Fruit fly (Drosophila melanogaster) whole organism, pupa: Measurements from ENCODE around the gene Sec24CD.

Experiments
- CG10348 ChIP-seq: fragments of 200-800 bp; sonication (Bioruptor generic); IDR thresholded peaks from 2 replicates; pipeline ENCODE4 v1.3.6; 2022; ENCODE audit warnings: missing biosample characterization, missing genetic modification characterization
- CG12605 ChIP-seq: fragments of 200-800 bp; sonication (Bioruptor generic); IDR thresholded peaks from 2 replicates; pipeline ENCODE4 v1.3.6; 2022; ENCODE audit warnings: missing biosample characterization, missing genetic modification characterization
- CG13204 ChIP-seq: fragments of 200-800 bp; sonication (Bioruptor generic); optimal IDR thresholded peaks from 2 replicates; lab custom pipeline; 2018; ENCODE audit warnings: missing biosample characterization, mild to moderate bottlenecking, missing genetic modification characterization, moderate library complexity
- CG14655 ChIP-seq: fragments of 200-800 bp; sonication (Bioruptor generic); optimal IDR thresholded peaks from 3 replicates; lab custom pipeline; 2017; ENCODE audit warnings: mild to moderate bottlenecking, missing biosample characterization, missing genetic modification reagents, missing genetic modification characterization
- CG15710 ChIP-seq: fragments of 200-800 bp; sonication (Bioruptor generic); optimal IDR thresholded peaks from 2 replicates; lab custom pipeline; 2018; ENCODE audit warnings: missing biosample characterization, mild to moderate bottlenecking, missing genetic modification characterization, moderate library complexity
- CG17806 ChIP-seq: fragments of 200-800 bp; sonication (Bioruptor generic); optimal IDR thresholded peaks from 2 replicates; lab custom pipeline; 2018; ENCODE audit warnings: missing biosample characterization, mild to moderate bottlenecking, missing genetic modification characterization, moderate library complexity
- CG32121 ChIP-seq: fragments of 200-800 bp; sonication (Bioruptor generic); IDR thresholded peaks from 2 replicates; pipeline ENCODE4 v1.3.6; 2022; ENCODE audit warnings: missing biosample characterization, missing genetic modification characterization
- CG34367 ChIP-seq: fragments of 200-800 bp; sonication (Bioruptor generic); optimal IDR thresholded peaks from 2 replicates; lab custom pipeline; 2018; ENCODE audit warnings: missing biosample characterization, mild to moderate bottlenecking, missing genetic modification characterization
- CG4496 ChIP-seq: fragments of 200-800 bp; sonication (Bioruptor generic); IDR thresholded peaks from 3 replicates; pipeline ENCODE4 v1.3.6; 2022; ENCODE audit warnings: missing biosample characterization, missing genetic modification characterization
- CG8159 ChIP-seq: fragments of 200-800 bp; sonication (Bioruptor generic); optimal IDR thresholded peaks from 3 replicates; lab custom pipeline; 2018; ENCODE audit warnings: missing biosample characterization, mild to moderate bottlenecking, missing genetic modification characterization, moderate library complexity
- CG8301 ChIP-seq: fragments of 200-800 bp; sonication (Bioruptor generic); optimal IDR thresholded peaks from 2 replicates; lab custom pipeline; 2018; ENCODE audit warnings: missing biosample characterization, mild to moderate bottlenecking, missing genetic modification characterization
- CG9948 ChIP-seq: fragments of 200-800 bp; sonication (Bioruptor generic); optimal IDR thresholded peaks from 2 replicates; lab custom pipeline; 2018; ENCODE audit warnings: missing biosample characterization, mild to moderate bottlenecking, missing genetic modification characterization, moderate library complexity
- D1 ChIP-seq: fragments of 200-800 bp; sonication (Bioruptor generic); optimal IDR thresholded peaks from 2 replicates; lab custom pipeline; 2018; ENCODE audit warnings: missing biosample characterization, mild to moderate bottlenecking, missing genetic modification characterization, moderate library complexity
- EcR ChIP-seq: fragments of 200-800 bp; sonication (Bioruptor generic); optimal IDR thresholded peaks from 3 replicates; lab custom pipeline; 2019; ENCODE audit warnings: missing biosample characterization, missing genetic modification characterization, mild to moderate bottlenecking, moderate library complexity, missing genetic modification reagents
- Ets98B ChIP-seq: fragments of 200-800 bp; sonication (Bioruptor generic); IDR thresholded peaks from 2 replicates; pipeline ENCODE4 v1.3.6; 2022; ENCODE audit warnings: missing biosample characterization, missing genetic modification characterization
- Pif1A ChIP-seq: fragments of 200-800 bp; sonication (Bioruptor generic); optimal IDR thresholded peaks from 3 replicates; lab custom pipeline; 2016; ENCODE audit warnings: missing biosample characterization, missing genetic modification characterization
- Pif1B ChIP-seq: fragments of 200-800 bp; sonication (Bioruptor generic); optimal IDR thresholded peaks from 3 replicates; lab custom pipeline; 2016; ENCODE audit warnings: missing biosample characterization, missing genetic modification characterization
- Snoo ChIP-seq: fragments of 200-800 bp; sonication (Bioruptor generic); optimal IDR thresholded peaks from 3 replicates; lab custom pipeline; 2017; ENCODE audit warnings: missing biosample characterization, mild to moderate bottlenecking, missing genetic modification characterization, inconsistent platforms
- fd96Ca ChIP-seq: fragments of 200-800 bp; sonication (Bioruptor generic); IDR thresholded peaks from 3 replicates; pipeline ENCODE4 v1.3.6; 2022; ENCODE audit warnings: missing biosample characterization, missing genetic modification characterization
- gl ChIP-seq: fragments of 200-800 bp; sonication (Bioruptor generic); optimal IDR thresholded peaks from 2 replicates; lab custom pipeline; 2018; ENCODE audit warnings: missing biosample characterization, mild to moderate bottlenecking, missing genetic modification characterization
- rn ChIP-seq: fragments of 200-800 bp; sonication (Bioruptor generic); IDR thresholded peaks from 2 replicates; pipeline ENCODE4 v1.3.6; 2022; ENCODE audit warnings: missing biosample characterization, missing genetic modification characterization

Gene Sec24CD

DNA sequence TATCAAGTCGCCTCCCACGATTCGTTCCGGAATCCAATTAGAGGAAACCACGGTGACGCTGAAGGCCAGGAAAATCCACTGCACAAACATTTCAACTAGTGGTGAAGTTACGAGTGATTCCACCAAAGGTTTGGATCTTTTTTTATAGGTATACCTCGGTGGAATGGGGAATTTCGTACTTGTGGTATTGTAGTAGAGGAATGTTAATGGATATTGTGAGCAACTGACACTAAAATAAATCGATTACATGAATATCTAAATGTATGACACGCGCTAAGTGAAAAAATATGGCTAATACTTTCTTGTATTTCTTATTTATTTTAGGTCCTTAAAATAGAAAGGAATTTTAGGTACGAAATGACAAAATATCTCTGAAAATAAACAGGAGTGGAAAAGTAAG is 15.6 kb upstream of the Sec24CD start, which contains the start of gene CG17239:
TSS of gene CG17239 (minus strand) at position 101 of the 400 bp plus-strand sequence.
- no peak for TF ChIP-seq CG17806 (tag; lab: Kevin White, UChicago)
- TF ChIP-seq, all 21 proteins: peak for 0

DNA sequence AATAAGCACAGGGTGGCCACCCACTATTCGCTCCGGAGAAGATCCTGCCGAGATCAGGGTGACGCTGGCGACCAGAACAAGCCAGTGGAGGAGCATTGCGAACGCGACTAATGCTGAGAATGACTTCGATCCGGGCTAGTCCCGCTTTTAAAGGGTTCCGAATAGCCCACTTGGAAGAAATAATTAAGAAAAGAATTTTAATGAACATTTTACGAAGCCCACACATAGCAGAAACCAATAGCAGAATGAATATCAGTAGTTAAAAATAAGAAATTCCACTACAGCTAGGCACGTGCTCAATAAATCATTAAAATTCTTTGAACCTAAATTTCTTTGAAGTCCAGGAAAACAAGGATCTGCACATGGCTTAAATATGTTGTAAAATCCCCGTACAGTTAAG is 14.5 kb upstream of the Sec24CD start, which contains the start of gene Ser12:
TSS of gene Ser12 (minus strand) at position 101 of the 400 bp plus-strand sequence.
- no peak for TF ChIP-seq CG34367
- TF ChIP-seq CG17806 (tag; lab: Kevin White, UChicago) = no peak
- no peak for TF ChIP-seq CG4496 (GFP tag; lab: Robert Waterston, UW)
- no peak for TF ChIP-seq D1 (tag; lab: Kevin White, UChicago)
- TF ChIP-seq rn (GFP tag; lab: Robert Waterston, UW) = no peak
- no peak for TF ChIP-seq gl (tag; lab: Kevin White, UChicago)
- TF ChIP-seq CG32121 (GFP tag; lab: Robert Waterston, UW) = no peak
- no peak for TF ChIP-seq Ets98B (GFP tag; lab: Robert Waterston, UW)

DNA sequence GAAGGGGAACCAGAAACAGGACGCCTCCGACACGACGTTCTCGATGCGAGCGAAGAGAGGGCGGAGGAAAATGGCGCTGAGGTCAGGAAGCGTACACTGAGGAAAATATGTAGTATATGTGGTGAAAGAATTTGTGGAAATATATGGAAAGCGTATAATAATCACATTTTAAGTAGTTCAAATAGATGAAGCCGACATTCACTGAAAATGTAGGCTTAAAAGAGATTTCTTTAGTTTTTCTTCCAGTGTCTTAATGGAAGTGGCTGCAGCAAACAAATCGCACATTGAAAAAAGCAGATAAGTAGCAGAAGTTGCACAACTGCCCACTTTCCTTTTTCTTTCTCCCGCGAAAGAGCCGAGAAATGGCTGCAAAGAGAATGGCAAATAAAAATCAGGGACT is 12.9 kb upstream of the Sec24CD start:
- TF ChIP-seq D1 (tag; lab: Kevin White, UChicago) (no peak), CG15710 (tag; lab: Kevin White, UChicago) (no peak), CG10348 (no peak), CG8159 (tag; lab: Kevin White, UChicago) (peak; percentile 36), CG14655 (GFP tag; lab: Kevin White, UChicago) (no peak), CG32121 (GFP tag; lab: Robert Waterston, UW) (no peak), fd96Ca (GFP tag; lab: Robert Waterston, UW) (0 out of 3 replicates have a peak, but pooled peaks have one; percentile 25), CG17806 (tag; lab: Kevin White, UChicago) (no peak), Ets98B (GFP tag; lab: Robert Waterston, UW) (no peak), CG9948 (no peak), CG4496 (GFP tag; lab: Robert Waterston, UW) (no peak)
- TF ChIP-seq, all 21 proteins: peak for 2

DNA sequence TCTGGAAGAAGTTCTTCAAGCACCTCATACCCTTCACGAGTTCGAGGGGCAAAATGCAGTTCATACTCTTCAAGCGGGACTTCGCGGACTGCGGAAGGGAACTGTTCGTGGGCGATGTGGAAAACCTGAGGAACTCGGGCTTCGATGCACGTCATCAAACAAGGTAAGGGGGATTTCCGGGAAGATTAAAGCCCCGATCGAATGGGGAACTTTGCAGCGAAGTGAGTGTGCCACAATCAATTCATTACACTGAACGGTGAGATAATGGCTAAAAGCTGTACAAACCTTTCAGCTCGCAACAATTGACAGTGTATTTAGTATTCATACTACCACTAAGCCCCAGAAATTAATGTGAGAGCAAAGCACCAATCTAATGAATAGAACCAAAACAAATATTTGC is 6.1 kb upstream of the Sec24CD start:
- TF ChIP-seq CG9948 (no peak), CG34367 (no peak), Ets98B (GFP tag; lab: Robert Waterston, UW) (no peak), EcR (no peak), CG8159 (tag; lab: Kevin White, UChicago) (no peak), CG4496 (GFP tag; lab: Robert Waterston, UW) (no peak), CG32121 (GFP tag; lab: Robert Waterston, UW) (no peak), Pif1A (GFP tag; lab: Kevin White, UChicago) (no peak), CG17806 (tag; lab: Kevin White, UChicago) (no peak), Pif1B (GFP tag; lab: Kevin White, UChicago) (no peak), fd96Ca (GFP tag; lab: Robert Waterston, UW) (no peak), CG10348 (no peak), CG13204 (GFP tag; lab: Kevin White, UChicago) (no peak), CG15710 (tag; lab: Kevin White, UChicago) (no peak), CG12605 (GFP tag; lab: Robert Waterston, UW) (no peak), CG8301 (no peak), rn (GFP tag; lab: Robert Waterston, UW) (no peak), CG14655 (GFP tag; lab: Kevin White, UChicago) (no peak)

DNA sequence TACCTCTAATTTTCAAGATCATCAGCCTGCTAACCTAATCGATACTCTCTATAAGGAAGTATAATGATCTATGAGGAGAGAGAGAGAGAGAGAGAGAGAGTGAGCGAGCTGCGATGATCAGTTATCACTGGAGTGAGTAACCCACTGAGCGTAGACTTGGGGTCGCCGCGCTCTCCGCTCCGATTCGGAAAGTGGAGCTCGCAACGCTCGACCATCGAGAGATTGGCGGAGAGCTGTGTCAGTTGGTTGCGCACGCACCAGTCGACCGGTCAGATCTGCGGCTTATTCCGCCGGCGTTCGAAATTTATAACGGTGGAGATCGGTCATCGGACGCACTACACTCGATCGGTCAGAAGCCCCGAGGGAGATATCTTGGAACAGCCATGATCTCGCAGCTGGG is 5.5 kb upstream of the Sec24CD start, which contains the start of gene CG4267:
TSS of gene CG4267 (plus strand) at position 240 of the 400 bp plus-strand sequence.
- TF ChIP-seq Pif1B (GFP tag; lab: Kevin White, UChicago) = no peak
- TF ChIP-seq rn (GFP tag; lab: Robert Waterston, UW) = no peak
- no peak for TF ChIP-seq CG8301
- peak; percentile 52; the same call in 1 of the 3 replicates for TF ChIP-seq fd96Ca (GFP tag; lab: Robert Waterston, UW)
- TF ChIP-seq CG9948 = no peak
- TF ChIP-seq Pif1A (GFP tag; lab: Kevin White, UChicago) = no peak
- TF ChIP-seq CG14655 (GFP tag; lab: Kevin White, UChicago) = no peak
- TF ChIP-seq D1 (tag; lab: Kevin White, UChicago) = no peak
- no peak for TF ChIP-seq CG13204 (GFP tag; lab: Kevin White, UChicago)
- TF ChIP-seq CG8159 (tag; lab: Kevin White, UChicago) = no peak
- peak; percentile 74 for TF ChIP-seq EcR
- no peak for TF ChIP-seq CG34367
- 0 out of 2 replicates have a peak, but pooled peaks have one; percentile 12 for TF ChIP-seq CG32121 (GFP tag; lab: Robert Waterston, UW)
- 0 out of 2 replicates have a peak, but pooled peaks have one; percentile 23 for TF ChIP-seq CG10348
- no peak for TF ChIP-seq gl (tag; lab: Kevin White, UChicago)
- no peak for TF ChIP-seq Snoo (tag; lab: Kevin White, UChicago)
- TF ChIP-seq CG15710 (tag; lab: Kevin White, UChicago) = no peak
- peak; percentile 67 for TF ChIP-seq CG4496 (GFP tag; lab: Robert Waterston, UW)
- no peak for TF ChIP-seq CG12605 (GFP tag; lab: Robert Waterston, UW)
- no peak for TF ChIP-seq CG17806 (tag; lab: Kevin White, UChicago)
- peak; percentile 20; the same call in 1 of the 2 replicates for TF ChIP-seq Ets98B (GFP tag; lab: Robert Waterston, UW)
- TF ChIP-seq, all 21 proteins: peak for 6

DNA sequence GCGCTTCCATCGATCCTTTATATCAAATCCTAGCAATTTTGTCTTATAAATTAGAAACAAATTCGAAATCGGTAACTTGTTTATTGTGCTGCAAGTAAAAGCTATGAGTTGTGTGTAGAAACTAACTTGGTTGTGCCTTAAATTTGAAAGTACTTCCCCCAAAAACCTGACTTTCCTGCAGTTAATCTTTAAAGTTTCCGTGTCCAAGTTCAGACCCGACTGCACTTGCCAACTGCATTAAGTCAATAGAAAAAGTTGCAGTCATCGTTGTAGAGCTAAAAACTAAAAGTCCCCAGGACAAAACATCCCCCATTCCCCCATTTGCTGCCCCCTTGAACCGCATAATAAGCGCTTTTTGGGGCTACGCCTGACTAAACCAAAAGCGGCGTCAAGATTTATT is 3.8 kb upstream of the Sec24CD start, which contains the start of gene Tengl1:
TSS of gene Tengl1 (minus strand) at position 101 of the 400 bp plus-strand sequence.
- TF ChIP-seq D1 (tag; lab: Kevin White, UChicago) = no peak
- TF ChIP-seq CG14655 (GFP tag; lab: Kevin White, UChicago) = no peak
- no peak for TF ChIP-seq CG12605 (GFP tag; lab: Robert Waterston, UW)
- no peak for TF ChIP-seq CG15710 (tag; lab: Kevin White, UChicago)
- no peak for TF ChIP-seq Pif1A (GFP tag; lab: Kevin White, UChicago)
- no peak for TF ChIP-seq rn (GFP tag; lab: Robert Waterston, UW)
- TF ChIP-seq Snoo (tag; lab: Kevin White, UChicago) = no peak
- no peak for TF ChIP-seq CG17806 (tag; lab: Kevin White, UChicago)
- TF ChIP-seq Pif1B (GFP tag; lab: Kevin White, UChicago) = no peak
- TF ChIP-seq gl (tag; lab: Kevin White, UChicago) = no peak
- no peak for TF ChIP-seq EcR
- TF ChIP-seq CG9948 = no peak
- no peak for TF ChIP-seq Ets98B (GFP tag; lab: Robert Waterston, UW)
- no peak for TF ChIP-seq CG34367
- TF ChIP-seq CG8301 = no peak
- TF ChIP-seq fd96Ca (GFP tag; lab: Robert Waterston, UW) = no peak
- no peak for TF ChIP-seq CG32121 (GFP tag; lab: Robert Waterston, UW)
- TF ChIP-seq CG4496 (GFP tag; lab: Robert Waterston, UW) = no peak
